Fruit fly (Drosophila melanogaster) whole organism, adult: ENCODE data around the gene rdx.

Experiments
- CG1620 ChIP-seq: fragments of 200-800 bp; sonication (Bioruptor generic); optimal IDR thresholded peaks from 2 replicates; lab custom pipeline; 2016; ENCODE audit warnings: missing biosample characterization, missing genetic modification characterization
- Crg-1 ChIP-seq: fragments of 200-800 bp; sonication (Bioruptor generic); optimal IDR thresholded peaks from 2 replicates; lab custom pipeline; 2016; ENCODE audit warnings: missing biosample characterization, missing genetic modification characterization
- bab1 ChIP-seq: fragments of 200-800 bp; sonication (Bioruptor generic); optimal IDR thresholded peaks from 3 replicates; lab custom pipeline; 2019; ENCODE audit warnings: missing biosample characterization, mild to moderate bottlenecking, missing genetic modification characterization, moderate library complexity
- ovo ChIP-seq: fragments of 200-800 bp; sonication (Bioruptor generic); optimal IDR thresholded peaks from 2 replicates; lab custom pipeline; 2016; ENCODE audit warnings: missing biosample characterization, missing genetic modification characterization
- pad ChIP-seq: fragments of 200-800 bp; sonication (Bioruptor generic); optimal IDR thresholded peaks from 3 replicates; lab custom pipeline; 2017; ENCODE audit warnings: missing biosample characterization, missing genetic modification characterization, mild to moderate bottlenecking, moderate library complexity, missing genetic modification reagents
- toe ChIP-seq: fragments of 200-800 bp; sonication (Bioruptor generic); optimal IDR thresholded peaks from 2 replicates; lab custom pipeline; 2016; ENCODE audit warnings: missing biosample characterization, missing genetic modification characterization

- TF ChIP-seq ovo (GFP tag; lab: Kevin White, UChicago) (no peak), Crg-1 (GFP tag; lab: Kevin White, UChicago) (no peak), bab1 (no peak), toe (GFP tag; lab: Kevin White, UChicago) (no peak), pad (GFP tag; lab: Kevin White, UChicago) (no peak), CG1620 (GFP tag; lab: Kevin White, UChicago) (no peak)
These were observed 15.0 kb downstream of the rdx start for dm6 chr3R:14016758-14017406.
